Fruit fly (Drosophila melanogaster) whole organism, embryonic: ENCODE results near the gene Fie.

ENCODE experiments used
- C15 ChIP-seq: fragments of 200-800 bp; sonication (Bioruptor generic); IDR thresholded peaks from 3 replicates; pipeline ENCODE4 v1.3.6; 2022; ENCODE audit warnings: missing biosample characterization, missing genetic modification characterization
- CG10209 ChIP-seq: fragments of 200-800 bp; sonication (Bioruptor generic); optimal IDR thresholded peaks from 3 replicates; lab custom pipeline; 2017; ENCODE audit warnings: missing biosample characterization, mild to moderate bottlenecking, missing genetic modification characterization, missing genetic modification reagents
- CG10366 ChIP-seq: fragments of 200-800 bp; sonication (Bioruptor generic); IDR thresholded peaks from 2 replicates; pipeline ENCODE4 v1.3.6; 2022; ENCODE audit warnings: missing biosample characterization, missing genetic modification characterization
- CG10462 ChIP-seq: fragments of 200-800 bp; sonication (Bioruptor generic); optimal IDR thresholded peaks from 2 replicates; lab custom pipeline; 2016; ENCODE audit warnings: missing biosample characterization, missing genetic modification characterization
- CG10654 ChIP-seq: fragments of 200-800 bp; sonication (Bioruptor generic); optimal IDR thresholded peaks from 2 replicates; lab custom pipeline; 2016; ENCODE audit warnings: missing biosample characterization, missing genetic modification characterization
- CG11723 ChIP-seq: fragments of 200-800 bp; sonication (Bioruptor generic); optimal IDR thresholded peaks from 2 replicates; lab custom pipeline; 2017; ENCODE audit warnings: missing biosample characterization, mild to moderate bottlenecking, missing genetic modification characterization
- CG12299 ChIP-seq: fragments of 200-800 bp; sonication (Bioruptor generic); optimal IDR thresholded peaks from 2 replicates; lab custom pipeline; 2018; ENCODE audit warnings: missing biosample characterization, mild to moderate bottlenecking, missing genetic modification characterization
- CG13123 ChIP-seq: fragments of 200-800 bp; sonication (Bioruptor generic); optimal IDR thresholded peaks from 2 replicates; lab custom pipeline; 2016; ENCODE audit warnings: missing biosample characterization, missing genetic modification characterization
- CG14441 ChIP-seq: fragments of 200-800 bp; sonication (Bioruptor generic); IDR thresholded peaks from 2 replicates; pipeline ENCODE4 v1.3.6; 2022; ENCODE audit warnings: missing biosample characterization, missing genetic modification characterization
- CG14965 ChIP-seq: fragments of 200-800 bp; sonication (Bioruptor generic); optimal IDR thresholded peaks from 2 replicates; lab custom pipeline; 2016; ENCODE audit warnings: missing biosample characterization, missing genetic modification characterization, borderline replicate concordance
- CG15514 ChIP-seq: fragments of 200-800 bp; sonication (Bioruptor generic); optimal IDR thresholded peaks from 3 replicates; lab custom pipeline; 2017; ENCODE audit warnings: missing biosample characterization, missing genetic modification characterization, mild to moderate bottlenecking, moderate library complexity, missing genetic modification reagents
- CG17829 ChIP-seq: fragments of 200-800 bp; optimal IDR thresholded peaks from 2 replicates; lab custom pipeline; 2019; ENCODE audit warnings: missing biosample characterization, mild to moderate bottlenecking, missing genetic modification characterization, moderate library complexity
- CG3065 ChIP-seq: fragments of 200-800 bp; sonication (Bioruptor generic); optimal IDR thresholded peaks from 2 replicates; lab custom pipeline; 2016; ENCODE audit warnings: missing biosample characterization, missing genetic modification characterization
- CG31441 ChIP-seq: fragments of 200-800 bp; sonication (Bioruptor generic); IDR thresholded peaks from 2 replicates; pipeline ENCODE4 v1.3.6; 2022; ENCODE audit warnings: missing biosample characterization, missing genetic modification characterization
- CG3163 ChIP-seq: fragments of 200-800 bp; sonication (Bioruptor generic); optimal IDR thresholded peaks from 3 replicates; lab custom pipeline; 2016; ENCODE audit warnings: missing biosample characterization, missing genetic modification characterization
- CG34376 ChIP-seq: fragments of 200-800 bp; sonication (Bioruptor generic); optimal IDR thresholded peaks from 2 replicates; lab custom pipeline; 2018; ENCODE audit warnings: missing biosample characterization, mild to moderate bottlenecking, missing genetic modification characterization
- CG4282 ChIP-seq: fragments of 200-800 bp; sonication (Bioruptor generic); optimal IDR thresholded peaks from 2 replicates; lab custom pipeline; 2016; ENCODE audit warnings: missing biosample characterization, missing genetic modification characterization
- CG4360 ChIP-seq: fragments of 200-800 bp; sonication (Bioruptor generic); IDR thresholded peaks from 2 replicates; pipeline ENCODE4 v1.3.6; 2022; ENCODE audit warnings: missing biosample characterization, missing genetic modification characterization
- CG4424 ChIP-seq: fragments of 200-800 bp; sonication (Bioruptor generic); optimal IDR thresholded peaks from 3 replicates; lab custom pipeline; 2016; ENCODE audit warnings: missing biosample characterization, missing genetic modification characterization
- CG6175 ChIP-seq: fragments of 200-800 bp; sonication (Bioruptor generic); IDR thresholded peaks from 3 replicates; pipeline ENCODE4 v1.3.6; 2022; ENCODE audit warnings: missing biosample characterization, missing genetic modification characterization
- CG7271 ChIP-seq: fragments of 200-800 bp; sonication (Bioruptor generic); optimal IDR thresholded peaks from 2 replicates; lab custom pipeline; 2018; ENCODE audit warnings: missing biosample characterization, mild to moderate bottlenecking, missing genetic modification characterization, moderate library complexity
- CG7556 ChIP-seq: fragments of 200-800 bp; sonication (Bioruptor generic); optimal IDR thresholded peaks from 2 replicates; lab custom pipeline; 2017; ENCODE audit warnings: missing biosample characterization, mild to moderate bottlenecking, missing genetic modification characterization
- CG9876 ChIP-seq: fragments of 200-800 bp; sonication (Bioruptor generic); optimal IDR thresholded peaks from 2 replicates; lab custom pipeline; 2016; ENCODE audit warnings: missing biosample characterization, missing genetic modification characterization
- Doc3 ChIP-seq: fragments of 200-800 bp; sonication (Bioruptor generic); IDR thresholded peaks from 3 replicates; pipeline ENCODE4 v1.3.6; 2022; ENCODE audit warnings: missing biosample characterization, missing genetic modification characterization; ENCODE audit not compliant: partially characterized antibody
- E2f1 ChIP-seq: fragments of 200-800 bp; sonication (Bioruptor generic); IDR thresholded peaks from 2 replicates; pipeline ENCODE4 v1.3.6; 2022; ENCODE audit warnings: missing biosample characterization, missing genetic modification characterization
- E2f2 ChIP-seq: fragments of 200-800 bp; sonication (Bioruptor generic); IDR thresholded peaks from 2 replicates; pipeline ENCODE4 v1.3.6; 2022; ENCODE audit warnings: missing biosample characterization, missing genetic modification characterization
- Elba2 ChIP-seq: fragments of 200-800 bp; sonication (Bioruptor generic); optimal IDR thresholded peaks from 3 replicates; lab custom pipeline; 2016; ENCODE audit warnings: missing biosample characterization, missing genetic modification characterization
- Nf-YB ChIP-seq: fragments of 200-800 bp; sonication (Bioruptor generic); optimal IDR thresholded peaks from 3 replicates; lab custom pipeline; 2019; ENCODE audit warnings: missing biosample characterization, mild to moderate bottlenecking, missing genetic modification characterization, moderate library complexity
- Stat92E ChIP-seq, 3 experiments: fragments of >200 bp in 2 of 3; fragments of 200-800 bp in 1 of 3; sonication (Bioruptor generic) in 1 of 3; optimal IDR thresholded peaks; 2 replicates each; lab custom pipeline; 2017 to 2019; ENCODE audit warnings: missing biosample characterization in 3 of 3, missing genetic modification characterization in 3 of 3, mild to moderate bottlenecking in 1 of 3, moderate library complexity in 1 of 3
- ato ChIP-seq: fragments of 200-800 bp; sonication (Bioruptor generic); IDR thresholded peaks from 2 replicates; pipeline ENCODE4 v1.3.6; 2022; ENCODE audit warnings: missing biosample characterization, missing genetic modification characterization; ENCODE audit not compliant: partially characterized antibody
- bowl ChIP-seq: fragments of 200-800 bp; sonication (Bioruptor generic); IDR thresholded peaks from 2 replicates; pipeline ENCODE4 v1.3.6; 2022; ENCODE audit warnings: missing biosample characterization, missing genetic modification characterization
- bsh ChIP-seq, 2 experiments: fragments of 200-800 bp; sonication (Bioruptor generic); optimal IDR thresholded peaks; 2 replicates each; lab custom pipeline; 2017 to 2018; ENCODE audit warnings: mild to moderate bottlenecking in 2 of 2, missing biosample characterization in 2 of 2, missing genetic modification characterization in 2 of 2, moderate library complexity in 1 of 2
- cato ChIP-seq: fragments of 200-800 bp; sonication (Bioruptor generic); optimal IDR thresholded peaks from 2 replicates; lab custom pipeline; 2016; ENCODE audit warnings: missing biosample characterization, missing genetic modification characterization, borderline replicate concordance
- caup ChIP-seq: fragments of 200-800 bp; sonication (Bioruptor generic); optimal IDR thresholded peaks from 3 replicates; lab custom pipeline; 2017; ENCODE audit warnings: missing biosample characterization, mild to moderate bottlenecking, missing genetic modification characterization, moderate library complexity; ENCODE audit not compliant: severe bottlenecking
- eve ChIP-seq, 2 experiments: fragments of >200 bp; optimal IDR thresholded peaks; 2 replicates each; lab custom pipeline; 2017; ENCODE audit warnings: missing biosample characterization in 2 of 2, missing genetic modification characterization in 2 of 2
- gem ChIP-seq: fragments of 200-800 bp; sonication (Bioruptor generic); optimal IDR thresholded peaks from 2 replicates; lab custom pipeline; 2019; ENCODE audit warnings: missing biosample characterization, mild to moderate bottlenecking, missing genetic modification characterization, moderate library complexity
- grau ChIP-seq: fragments of 200-800 bp; optimal IDR thresholded peaks from 3 replicates; lab custom pipeline; 2019; ENCODE audit warnings: missing biosample characterization, mild to moderate bottlenecking, missing genetic modification characterization, moderate library complexity
- grn ChIP-seq: fragments of 200-800 bp; sonication (Bioruptor generic); optimal IDR thresholded peaks from 3 replicates; lab custom pipeline; 2017; ENCODE audit warnings: missing biosample characterization, missing genetic modification characterization
- ham ChIP-seq: fragments of 200-800 bp; sonication (Bioruptor generic); IDR thresholded peaks from 2 replicates; pipeline ENCODE4 v1.3.6; 2022; ENCODE audit warnings: missing biosample characterization, missing genetic modification characterization
- inv ChIP-seq: fragments of 200-800 bp; sonication (Bioruptor generic); IDR thresholded peaks from 2 replicates; pipeline ENCODE4 v1.3.6; 2022; ENCODE audit warnings: missing biosample characterization, missing genetic modification characterization; ENCODE audit not compliant: partially characterized antibody
- jigr1 ChIP-seq: fragments of 200-800 bp; sonication (Bioruptor generic); IDR thresholded peaks from 3 replicates; pipeline ENCODE4 v1.3.6; 2022; ENCODE audit warnings: missing biosample characterization, missing genetic modification characterization
- kah ChIP-seq: fragments of 200-800 bp; sonication (Bioruptor generic); optimal IDR thresholded peaks from 2 replicates; lab custom pipeline; 2018; ENCODE audit warnings: missing biosample characterization, mild to moderate bottlenecking, missing genetic modification characterization
- klu ChIP-seq: fragments of 200-800 bp; sonication (Bioruptor generic); IDR thresholded peaks from 2 replicates; pipeline ENCODE4 v1.3.6; 2022; ENCODE audit warnings: missing biosample characterization, missing genetic modification characterization
- lmd ChIP-seq: fragments of 200-800 bp; sonication (Bioruptor generic); IDR thresholded peaks from 2 replicates; pipeline ENCODE4 v1.3.6; 2022; ENCODE audit warnings: missing biosample characterization, missing genetic modification characterization
- luna ChIP-seq: fragments of 200-800 bp; sonication (Bioruptor generic); optimal IDR thresholded peaks from 2 replicates; lab custom pipeline; 2016; ENCODE audit warnings: missing biosample characterization, missing genetic modification characterization
- maf-S ChIP-seq: fragments of 200-800 bp; sonication (Bioruptor generic); optimal IDR thresholded peaks from 2 replicates; lab custom pipeline; 2016; ENCODE audit warnings: missing biosample characterization, missing genetic modification characterization
- mam ChIP-seq: fragments of 200-800 bp; sonication (Bioruptor generic); optimal IDR thresholded peaks from 3 replicates; lab custom pipeline; 2016; ENCODE audit warnings: missing biosample characterization, missing genetic modification characterization
- org-1 ChIP-seq: fragments of 200-800 bp; sonication (Bioruptor generic); optimal IDR thresholded peaks from 2 replicates; lab custom pipeline; 2017; ENCODE audit warnings: missing biosample characterization, missing genetic modification characterization
- sim ChIP-seq: fragments of 200-800 bp; sonication (Bioruptor generic); IDR thresholded peaks from 2 replicates; pipeline ENCODE4 v1.3.6; 2022; ENCODE audit warnings: missing biosample characterization, missing genetic modification characterization
- slou ChIP-seq: fragments of 200-800 bp; sonication (Bioruptor generic); optimal IDR thresholded peaks from 3 replicates; lab custom pipeline; 2016; ENCODE audit warnings: missing biosample characterization, missing genetic modification characterization
- slp2 ChIP-seq: fragments of 200-800 bp; sonication (Bioruptor generic); optimal IDR thresholded peaks from 2 replicates; lab custom pipeline; 2016; ENCODE audit warnings: missing biosample characterization, missing genetic modification characterization
- yki ChIP-seq: fragments of >200 bp; optimal IDR thresholded peaks from 3 replicates; lab custom pipeline; 2018

The Fie gene

DNA sequence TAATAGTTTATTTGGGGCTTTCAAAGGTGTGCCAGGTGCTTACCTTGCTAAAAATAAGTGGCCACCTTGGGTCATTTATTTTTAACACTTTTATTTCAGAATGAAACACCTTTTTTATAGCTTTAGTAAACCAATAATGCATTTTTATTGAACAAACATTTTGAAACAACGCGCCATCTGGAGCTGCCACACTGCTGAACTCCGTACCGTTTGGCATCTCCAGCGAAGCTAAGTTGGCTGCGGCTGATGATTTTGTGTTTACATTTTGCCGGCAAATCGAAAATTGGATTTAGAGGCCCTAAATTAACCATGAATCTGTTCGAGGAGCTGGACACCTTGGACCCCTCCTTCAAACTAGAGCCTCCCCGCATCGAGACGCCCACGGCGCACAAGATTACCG is 12.7 kb downstream of the Fie start, which contains the start of gene ida (continued):
- TF ChIP-seq C15 (GFP tag; lab: Robert Waterston, UW) (no peak), Stat92E (GFP tag; optimal IDR thresholded peaks at IDR 0.05; lab: Kevin White, UChicago) (no peak), maf-S (no peak), CG9876 (GFP tag; lab: Kevin White, UChicago) (no peak), CG10209 (GFP tag; lab: Kevin White, UChicago) (no peak), bowl (GFP tag; lab: Robert Waterston, UW) (no peak), CG3065 (GFP tag; lab: Kevin White, UChicago) (no peak), cato (GFP tag; lab: Kevin White, UChicago) (no peak), caup (GFP tag; lab: Kevin White, UChicago) (no peak), eve (GFP tag; optimal IDR thresholded peaks at IDR 0.05; lab: Kevin White, UChicago) (no peak), luna (GFP tag; lab: Kevin White, UChicago) (no peak), CG10654 (GFP tag; lab: Kevin White, UChicago) (no peak), CG4360 (GFP tag; lab: Robert Waterston, UW) (no peak), CG6175 (no peak), grn (no peak), CG13123 (peak; percentile 43), CG10462 (GFP tag; lab: Kevin White, UChicago) (no peak), ham (GFP tag; lab: Robert Waterston, UW) (no peak), slp2 (GFP tag; lab: Kevin White, UChicago) (no peak), CG4424 (GFP tag; lab: Kevin White, UChicago) (no peak), grau (tag; lab: Kevin White, UChicago) (no peak), Nf-YB (no peak), CG15514 (GFP tag; lab: Kevin White, UChicago) (peak; percentile 72), CG10366 (GFP tag; lab: Robert Waterston, UW) (no peak), inv (GFP tag; lab: Robert Waterston, UW) (no peak), CG4282 (GFP tag; lab: Kevin White, UChicago) (no peak), CG7556 (no peak), CG12299 (tag; lab: Kevin White, UChicago) (no peak), CG34376 (GFP tag; lab: Kevin White, UChicago) (peak; percentile 53), jigr1 (no peak), Elba2 (GFP tag; lab: Kevin White, UChicago) (no peak), sim (GFP tag; lab: Robert Waterston, UW) (no peak), org-1 (GFP tag; lab: Kevin White, UChicago) (no peak), yki (lab: Kevin White, UChicago) (no peak), CG14441 (GFP tag; lab: Robert Waterston, UW) (peak; percentile 34; the same call in 1 of the 2 replicates), CG7271 (no peak), CG31441 (GFP tag; lab: Robert Waterston, UW) (no peak), CG17829 (tag; lab: Kevin White, UChicago) (no peak), kah (GFP tag; lab: Kevin White, UChicago) (no peak), gem (no peak), slou (GFP tag; lab: Kevin White, UChicago) (no peak), Doc3 (GFP tag; lab: Robert Waterston, UW) (no peak), CG14965 (GFP tag; lab: Kevin White, UChicago) (no peak), E2f1 (no peak), klu (no peak), CG11723 (GFP tag; lab: Kevin White, UChicago) (no peak), ato (GFP tag; lab: Robert Waterston, UW) (no peak), bsh (GFP tag; optimal IDR thresholded peaks at IDR 0.05; lab: Kevin White, UChicago) (no peak), lmd (GFP tag; lab: Robert Waterston, UW) (no peak), CG3163 (GFP tag; lab: Kevin White, UChicago) (no peak), E2f2 (GFP tag; lab: Robert Waterston, UW) (peak; percentile 99), mam (no peak)
